Worm (Caenorhabditis elegans) whole organism, L3 larva: Measurements from ENCODE around the gene C49F8.1.

Experiments used
- R02D3.7 ChIP-seq: fragments of 150-350 bp; optimal IDR thresholded peaks from 2 replicates; lab custom pipeline; 2014; ENCODE audit warnings: missing biosample characterization, missing genetic modification characterization
- ZK546.5 ChIP-seq: sonication (generic microtip); optimal IDR thresholded peaks from 2 replicates; lab custom pipeline; 2017; ENCODE audit warnings: missing biosample characterization, missing genetic modification characterization
- ama-1 ChIP-seq: fragments of 150-350 bp; optimal IDR thresholded peaks from 2 replicates; lab custom pipeline; 2018
- ceh-28 ChIP-seq: fragments of 150-350 bp; optimal IDR thresholded peaks from 2 replicates; lab custom pipeline; 2014; ENCODE audit warnings: missing biosample characterization, missing genetic modification reagents, missing genetic modification characterization
- ceh-82 ChIP-seq: fragments of 150-350 bp; optimal IDR thresholded peaks from 2 replicates; lab custom pipeline; 2014; ENCODE audit warnings: missing biosample characterization, missing genetic modification characterization
- ceh-9 ChIP-seq: sonication (generic microtip); optimal IDR thresholded peaks from 2 replicates; lab custom pipeline; 2018; ENCODE audit warnings: missing biosample characterization, missing genetic modification characterization
- daf-12 ChIP-seq: fragments of 150-350 bp; optimal IDR thresholded peaks from 2 replicates; lab custom pipeline; 2014; ENCODE audit warnings: missing biosample characterization, missing genetic modification reagents, missing genetic modification characterization
- elt-2 ChIP-seq: sonication (generic microtip); optimal IDR thresholded peaks from 2 replicates; lab custom pipeline; 2016; ENCODE audit warnings: missing genetic modification reagents, mild to moderate bottlenecking, missing genetic modification characterization, missing compliant biosample characterization
- elt-3 ChIP-seq, 3 experiments: fragments of 150-350 bp in 1 of 3; sonication (generic microtip) in 2 of 3; optimal IDR thresholded peaks; 2 replicates in 2 of 3; 4 replicates in 1 of 3; lab custom pipeline; 2014 to 2017; ENCODE audit warnings: missing biosample characterization in 3 of 3, missing genetic modification characterization in 3 of 3
- eor-1 ChIP-seq, 2 experiments: fragments of 150-350 bp; optimal IDR thresholded peaks; 2 replicates each; lab custom pipeline; 2014 to 2018; ENCODE audit warnings: missing biosample characterization in 2 of 2, missing genetic modification characterization in 2 of 2
- fkh-2 ChIP-seq: fragments of 150-350 bp; optimal IDR thresholded peaks from 2 replicates; lab custom pipeline; 2014; ENCODE audit warnings: missing biosample characterization, missing genetic modification reagents, missing genetic modification characterization
- hmg-11 ChIP-seq: sonication (generic microtip); optimal IDR thresholded peaks from 2 replicates; lab custom pipeline; 2016; ENCODE audit warnings: missing genetic modification characterization, missing compliant biosample characterization
- jun-1 ChIP-seq: fragments of 150-350 bp; optimal IDR thresholded peaks from 2 replicates; lab custom pipeline; 2014; ENCODE audit warnings: missing biosample characterization, missing genetic modification reagents, missing genetic modification characterization
- lin-15B ChIP-seq: fragments of 150-350 bp; optimal IDR thresholded peaks from 2 replicates; lab custom pipeline; 2014; ENCODE audit warnings: missing biosample characterization, missing genetic modification characterization
- lin-39 ChIP-seq: fragments of 150-350 bp; optimal IDR thresholded peaks from 2 replicates; lab custom pipeline; 2018; ENCODE audit warnings: missing biosample characterization, missing genetic modification reagents, missing genetic modification characterization
- lsy-12 ChIP-seq: sonication (generic microtip); optimal IDR thresholded peaks from 2 replicates; lab custom pipeline; 2016; ENCODE audit warnings: mild to moderate bottlenecking, missing genetic modification characterization, missing compliant biosample characterization
- mml-1 ChIP-seq: fragments of 150-350 bp; sonication (generic microtip); optimal IDR thresholded peaks from 3 replicates; lab custom pipeline; 2014; ENCODE audit warnings: missing biosample characterization, missing genetic modification characterization
- nfya-1 ChIP-seq: sonication (generic microtip); optimal IDR thresholded peaks from 2 replicates; lab custom pipeline; 2017; ENCODE audit warnings: missing genetic modification characterization, mild to moderate bottlenecking, missing compliant biosample characterization, antibody characterized with exemption, moderate library complexity; ENCODE audit not compliant: insufficient read depth
- nhr-11 ChIP-seq: fragments of 150-350 bp; optimal IDR thresholded peaks from 2 replicates; lab custom pipeline; 2014; ENCODE audit warnings: missing biosample characterization, missing genetic modification characterization
- nhr-12 ChIP-seq: fragments of 150-350 bp; optimal IDR thresholded peaks from 2 replicates; lab custom pipeline; 2014; ENCODE audit warnings: missing biosample characterization, missing genetic modification characterization
- nhr-23 ChIP-seq: fragments of 150-350 bp; optimal IDR thresholded peaks from 2 replicates; lab custom pipeline; 2014; ENCODE audit warnings: missing biosample characterization, missing genetic modification reagents, missing genetic modification characterization
- nhr-237 ChIP-seq: fragments of 150-350 bp; optimal IDR thresholded peaks from 2 replicates; lab custom pipeline; 2014; ENCODE audit warnings: missing biosample characterization, missing genetic modification characterization
- nhr-28 ChIP-seq: fragments of 150-350 bp; optimal IDR thresholded peaks from 2 replicates; lab custom pipeline; 2014; ENCODE audit warnings: missing biosample characterization, missing genetic modification characterization
- nhr-43 ChIP-seq: sonication (generic microtip); optimal IDR thresholded peaks from 2 replicates; lab custom pipeline; 2016; ENCODE audit warnings: mild to moderate bottlenecking, missing genetic modification characterization, missing compliant biosample characterization; ENCODE audit not compliant: poor library complexity, severe bottlenecking
- nhr-67 ChIP-seq: fragments of 150-350 bp; optimal IDR thresholded peaks from 2 replicates; lab custom pipeline; 2014; ENCODE audit warnings: missing biosample characterization, missing genetic modification characterization
- pqm-1 ChIP-seq: fragments of 150-350 bp; optimal IDR thresholded peaks from 2 replicates; lab custom pipeline; 2017; ENCODE audit warnings: missing biosample characterization, missing genetic modification characterization, inconsistent platforms
- skn-1 ChIP-seq: fragments of 150-350 bp; optimal IDR thresholded peaks from 2 replicates; lab custom pipeline; 2014; ENCODE audit warnings: missing biosample characterization, missing genetic modification characterization
- tbx-2 ChIP-seq: sonication (generic microtip); optimal IDR thresholded peaks from 2 replicates; lab custom pipeline; 2016; ENCODE audit warnings: mild to moderate bottlenecking, missing genetic modification characterization, missing compliant biosample characterization
- unc-39 ChIP-seq: sonication (generic microtip); optimal IDR thresholded peaks from 4 replicates; lab custom pipeline; 2017; ENCODE audit warnings: missing biosample characterization, missing genetic modification characterization
- zag-1 ChIP-seq: fragments of 150-350 bp; optimal IDR thresholded peaks from 2 replicates; lab custom pipeline; 2014; ENCODE audit warnings: missing biosample characterization, missing genetic modification characterization
- ztf-11 ChIP-seq: fragments of 150-350 bp; optimal IDR thresholded peaks from 2 replicates; lab custom pipeline; 2014; ENCODE audit warnings: missing biosample characterization, missing genetic modification characterization
- ztf-4 ChIP-seq: fragments of 150-350 bp; optimal IDR thresholded peaks from 2 replicates; lab custom pipeline; 2014; ENCODE audit warnings: missing biosample characterization, missing genetic modification characterization

The C49F8.1 gene

DNA sequence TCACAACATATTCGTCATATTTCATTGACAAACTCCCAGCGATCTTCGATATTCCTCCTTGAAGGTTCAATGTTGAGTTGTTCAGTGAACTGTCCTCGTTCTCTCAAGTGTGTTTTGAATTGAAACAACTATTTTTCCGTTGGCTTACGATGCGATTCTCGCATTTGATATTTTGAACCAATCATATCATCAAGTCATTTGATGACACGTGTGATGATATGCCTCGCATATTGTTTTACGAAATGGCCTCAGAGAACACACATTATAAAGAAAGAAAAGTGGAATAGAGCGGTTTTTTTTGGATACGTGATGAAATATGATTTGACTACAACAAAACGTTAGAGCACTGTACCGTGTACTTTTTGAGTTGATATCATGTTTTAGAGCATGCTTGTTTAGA, 16.4 kb downstream of the C49F8.1 start (continued):
- TF ChIP-seq hmg-11 (tag; lab: Kevin White, UChicago) (no peak), nhr-23 (tag; lab: Kevin White, UChicago) (peak; percentile 85), ama-1 (lab: Kevin White, UChicago) (no peak), skn-1 (tag; lab: Kevin White, UChicago) (peak; percentile 49), nhr-67 (no peak), eor-1 (tag; optimal IDR thresholded peaks at IDR 0.05; lab: Kevin White, UChicago) (no peak), nhr-43 (tag; lab: Kevin White, UChicago) (peak; percentile 96), lin-15B (tag; lab: Kevin White, UChicago) (no peak), ztf-11 (tag; lab: Kevin White, UChicago) (no peak)

ce11 chrX:13347251-13347650, 17.5 kb downstream of the C49F8.1 start:
- TF ChIP-seq skn-1 (tag; lab: Kevin White, UChicago) (no peak), nhr-237 (tag; lab: Kevin White, UChicago) (no peak), nfya-1 (tag; lab: Kevin White, UChicago) (no peak), pqm-1 (tag; lab: Kevin White, UChicago) (no peak), fkh-2 (tag; lab: Kevin White, UChicago) (no peak), hmg-11 (tag; lab: Kevin White, UChicago) (no peak), mml-1 (tag; lab: Kevin White, UChicago) (no peak), nhr-12 (tag; lab: Kevin White, UChicago) (no peak), nhr-11 (tag; lab: Kevin White, UChicago) (no peak), elt-3 (tag; optimal IDR thresholded peaks at IDR 0.05; lab: Kevin White, UChicago) (no peak), ztf-4 (tag; lab: Kevin White, UChicago) (no peak), nhr-43 (tag; lab: Kevin White, UChicago) (no peak), R02D3.7 (no peak), nhr-67 (no peak)

DNA sequence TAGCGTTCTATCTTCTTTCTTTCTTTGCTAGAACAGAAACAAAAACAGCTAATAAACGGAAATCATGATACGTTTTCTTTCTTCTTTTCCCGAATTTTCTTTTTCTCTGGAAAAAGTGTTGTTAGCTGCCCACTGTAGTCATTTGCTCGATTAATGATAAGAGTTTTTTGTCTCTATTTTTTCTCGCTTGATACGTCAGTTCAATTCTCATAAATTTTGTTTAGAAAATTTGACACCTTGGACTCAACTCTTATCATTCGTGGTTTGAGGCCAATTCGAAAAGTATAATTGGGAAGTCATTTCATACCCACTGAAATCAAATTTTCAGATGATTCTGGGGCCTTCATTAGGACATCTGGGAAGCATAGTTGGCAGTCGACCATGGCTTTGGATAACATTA, 22.9 kb downstream of the C49F8.1 start:
- no peak for TF ChIP-seq jun-1 (tag; lab: Kevin White, UChicago)
- TF ChIP-seq pqm-1 (tag; lab: Kevin White, UChicago) = peak; percentile 37
- no peak for TF ChIP-seq unc-39
- TF ChIP-seq nhr-11 (tag; lab: Kevin White, UChicago) = no peak
- peak; percentile 64 for TF ChIP-seq elt-2 (tag; lab: Kevin White, UChicago)

DNA sequence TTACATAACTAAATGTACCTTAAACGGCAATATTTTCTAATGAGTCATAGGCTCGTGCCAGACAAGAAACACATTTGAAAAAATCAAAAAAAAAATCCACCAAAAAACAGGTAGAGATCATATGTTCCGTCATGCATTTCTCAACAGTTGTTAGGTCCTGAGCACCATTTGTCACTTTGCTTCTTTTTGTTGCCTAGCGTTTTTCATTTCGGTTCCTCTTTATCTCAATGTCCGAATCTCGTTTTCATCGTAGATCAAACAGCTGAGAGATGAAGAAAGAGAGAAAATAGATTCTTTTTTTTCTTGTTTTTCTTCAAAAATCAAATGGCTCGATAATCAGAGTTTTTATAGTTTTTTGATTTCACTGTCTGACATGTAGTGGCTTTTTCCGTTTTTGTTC, 23.8 kb downstream of the C49F8.1 start:
- TF ChIP-seq nfya-1 (tag; lab: Kevin White, UChicago) (peak; percentile 15), ZK546.5 (tag; lab: Kevin White, UChicago) (no peak)

DNA sequence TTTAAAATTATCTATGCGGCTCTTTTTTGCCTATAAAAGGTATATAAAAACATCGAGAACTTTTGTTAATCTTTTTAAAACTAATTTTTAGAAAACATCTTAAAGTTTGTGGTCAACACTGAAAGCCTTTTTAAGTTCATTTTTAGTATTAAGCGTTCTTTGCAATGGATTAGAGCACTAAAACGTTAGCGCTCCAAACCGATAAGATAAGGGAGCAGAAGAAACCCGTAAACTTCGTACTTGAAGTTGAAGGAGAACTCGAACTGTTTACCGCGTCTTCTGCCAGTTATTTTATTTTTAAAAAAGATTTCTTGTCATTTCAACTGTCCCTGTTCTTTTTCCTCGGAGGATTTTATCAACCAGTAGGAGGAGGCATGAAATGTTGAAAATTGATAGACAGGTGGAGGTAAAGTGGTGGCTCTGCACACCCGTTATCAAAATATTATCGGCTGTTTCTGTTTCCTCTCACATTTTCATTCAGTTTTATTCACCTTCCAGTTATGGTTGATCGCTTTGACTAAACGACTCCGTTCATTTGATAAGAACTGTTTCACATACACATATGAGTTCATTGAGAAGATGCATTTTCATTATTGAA, 25.7 kb downstream of the C49F8.1 start:
- TF ChIP-seq elt-2 (tag; lab: Kevin White, UChicago) (peak; percentile 75), nhr-237 (tag; lab: Kevin White, UChicago) (no peak)

DNA sequence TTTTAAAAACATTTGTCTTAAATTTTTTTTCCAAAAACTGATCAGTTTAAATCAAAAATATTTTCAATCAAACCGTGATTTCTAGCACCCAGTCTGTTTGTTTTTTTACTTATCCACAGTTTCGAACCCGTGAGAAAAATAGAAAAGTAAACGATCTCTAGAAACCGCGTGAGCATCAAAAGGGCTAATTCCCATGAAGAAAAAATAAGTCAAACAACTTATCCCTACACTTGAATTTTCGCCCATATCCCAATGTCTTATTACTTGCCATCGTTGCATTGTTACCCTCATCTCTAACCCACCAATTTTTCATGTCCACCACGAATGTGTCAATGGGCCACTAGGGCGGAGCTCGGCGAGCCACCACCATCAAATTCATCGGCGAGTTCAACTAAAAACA, 27.1 kb downstream of the C49F8.1 start, which contains the start of gene ptr-24:
TSS of gene ptr-24 (plus strand) at position 301 of the 400 bp plus-strand sequence.
- TF ChIP-seq lsy-12 = no peak
- TF ChIP-seq ztf-11 (tag; lab: Kevin White, UChicago) = no peak
- TF ChIP-seq lin-39 (tag; lab: Kevin White, UChicago) = no peak
- no peak for TF ChIP-seq ceh-28
- TF ChIP-seq tbx-2 (tag; lab: Kevin White, UChicago) = no peak
- TF ChIP-seq nhr-23 (tag; lab: Kevin White, UChicago) = no peak
- no peak for TF ChIP-seq ZK546.5 (tag; lab: Kevin White, UChicago)
- TF ChIP-seq eor-1 (tag; optimal IDR thresholded peaks at IDR 0.05; lab: Kevin White, UChicago) = no peak
- TF ChIP-seq jun-1 (tag; lab: Kevin White, UChicago) = no peak
- no peak for TF ChIP-seq mml-1 (tag; lab: Kevin White, UChicago)
- TF ChIP-seq hmg-11 (tag; lab: Kevin White, UChicago) = no peak
- no peak for TF ChIP-seq zag-1 (tag; lab: Kevin White, UChicago)
- no peak for TF ChIP-seq ceh-9 (tag; lab: Kevin White, UChicago)
- no peak for TF ChIP-seq nhr-28 (tag; lab: Kevin White, UChicago)
- TF ChIP-seq nhr-43 (tag; lab: Kevin White, UChicago) = no peak
- no peak for TF ChIP-seq fkh-2 (tag; lab: Kevin White, UChicago)
- TF ChIP-seq daf-12 (tag; lab: Kevin White, UChicago) = no peak
- TF ChIP-seq ceh-82 = no peak
- no peak for TF ChIP-seq skn-1 (tag; lab: Kevin White, UChicago)
